Fruit fly (Drosophila melanogaster): ENCODE data around the gene CG9782.

dm6 chrX:16616773-16617738 lies 4.3 kb downstream of the CG9782 start:
- TF ChIP-seq Vsx2 (GFP tag; optimal IDR thresholded peaks at IDR 0.05; ENCODE audit: partially characterized antibody) (no peak), sage (GFP tag; optimal IDR thresholded peaks at IDR 0.05) (no peak), Jra (GFP tag; optimal IDR thresholded peaks at IDR 0.05) (no peak), sv (GFP tag; optimal IDR thresholded peaks at IDR 0.05) (no peak), usp (GFP tag; optimal IDR thresholded peaks at IDR 0.05) (no peak), Hnf4 (GFP tag; optimal IDR thresholded peaks at IDR 0.05) (no peak), psq (GFP tag; optimal IDR thresholded peaks at IDR 0.05) (no peak), lola (GFP tag; optimal IDR thresholded peaks at IDR 0.05) (no peak), GATAd (GFP tag; optimal IDR thresholded peaks at IDR 0.05) (no peak), woc (GFP tag; optimal IDR thresholded peaks at IDR 0.05) (no peak), CrebA (GFP tag; optimal IDR thresholded peaks at IDR 0.05; ENCODE audit: borderline replicate concordance) (no peak)
